Fruit fly (Drosophila melanogaster) whole organism, embryonic: Measurements from ENCODE around the gene CG6933.

Source experiments
- CG10565 ChIP-seq: fragments of 200-800 bp; sonication (Bioruptor generic); optimal IDR thresholded peaks from 3 replicates; lab custom pipeline; 2016; ENCODE audit warnings: missing biosample characterization, mild to moderate bottlenecking, missing genetic modification characterization
- CG10654 ChIP-seq: fragments of 200-800 bp; sonication (Bioruptor generic); optimal IDR thresholded peaks from 2 replicates; lab custom pipeline; 2016; ENCODE audit warnings: missing biosample characterization, missing genetic modification characterization
- CG11560 ChIP-seq: fragments of 200-800 bp; sonication (Bioruptor generic); IDR thresholded peaks from 3 replicates; pipeline ENCODE4 v1.3.6; 2022; ENCODE audit warnings: missing biosample characterization, missing genetic modification characterization
- CG12744 ChIP-seq: fragments of 200-800 bp; sonication (Bioruptor generic); optimal IDR thresholded peaks from 2 replicates; lab custom pipeline; 2016; ENCODE audit warnings: missing biosample characterization, missing genetic modification characterization
- CG12769 ChIP-seq: fragments of 200-800 bp; sonication (Bioruptor generic); optimal IDR thresholded peaks from 2 replicates; lab custom pipeline; 2019; ENCODE audit warnings: missing biosample characterization, mild to moderate bottlenecking, missing genetic modification characterization, moderate library complexity
- CG12942 ChIP-seq: fragments of 200-800 bp; sonication (Bioruptor generic); optimal IDR thresholded peaks from 3 replicates; lab custom pipeline; 2016; ENCODE audit warnings: missing biosample characterization, missing genetic modification characterization
- CG15514 ChIP-seq: fragments of 200-800 bp; sonication (Bioruptor generic); optimal IDR thresholded peaks from 3 replicates; lab custom pipeline; 2017; ENCODE audit warnings: missing biosample characterization, missing genetic modification characterization, mild to moderate bottlenecking, moderate library complexity, missing genetic modification reagents
- CG1602 ChIP-seq: fragments of 200-800 bp; sonication (Bioruptor generic); optimal IDR thresholded peaks from 3 replicates; lab custom pipeline; 2016; ENCODE audit warnings: missing biosample characterization, missing genetic modification characterization
- CG17328 ChIP-seq: fragments of 200-800 bp; sonication (Bioruptor generic); IDR thresholded peaks from 2 replicates; pipeline ENCODE4 v1.3.6; 2022; ENCODE audit warnings: missing biosample characterization, missing genetic modification characterization
- CG18599 ChIP-seq: fragments of 200-800 bp; sonication (Bioruptor generic); optimal IDR thresholded peaks from 3 replicates; lab custom pipeline; 2017; ENCODE audit warnings: missing biosample characterization, missing genetic modification characterization, mild to moderate bottlenecking, moderate library complexity, missing genetic modification reagents
- CG2678 ChIP-seq: fragments of 200-800 bp; sonication (Bioruptor generic); optimal IDR thresholded peaks from 3 replicates; lab custom pipeline; 2019; ENCODE audit warnings: missing biosample characterization, mild to moderate bottlenecking, missing genetic modification characterization, moderate library complexity
- CG31224 ChIP-seq: fragments of 200-800 bp; sonication (Bioruptor generic); IDR thresholded peaks from 2 replicates; pipeline ENCODE4 v1.3.6; 2022; ENCODE audit warnings: missing biosample characterization, missing genetic modification characterization
- CG3281 ChIP-seq: fragments of 200-800 bp; sonication (Bioruptor generic); optimal IDR thresholded peaks from 3 replicates; lab custom pipeline; 2017; ENCODE audit warnings: missing biosample characterization, mild to moderate bottlenecking, missing genetic modification characterization
- CG33557 ChIP-seq: fragments of 200-800 bp; sonication (Bioruptor generic); optimal IDR thresholded peaks from 2 replicates; lab custom pipeline; 2019; ENCODE audit warnings: missing biosample characterization, mild to moderate bottlenecking, missing genetic modification characterization, moderate library complexity
- CG4730 ChIP-seq: fragments of 200-800 bp; sonication (Bioruptor generic); IDR thresholded peaks from 2 replicates; pipeline ENCODE4 v1.3.6; 2022; ENCODE audit warnings: missing biosample characterization, missing genetic modification characterization
- CG4820 ChIP-seq: fragments of 200-800 bp; sonication (Bioruptor generic); optimal IDR thresholded peaks from 3 replicates; lab custom pipeline; 2016; ENCODE audit warnings: missing biosample characterization, missing genetic modification characterization
- CG7372 ChIP-seq: fragments of 200-800 bp; sonication (Bioruptor generic); IDR thresholded peaks from 2 replicates; pipeline ENCODE4 v1.3.6; 2022; ENCODE audit warnings: missing biosample characterization, missing genetic modification characterization
- CG8089 ChIP-seq: fragments of 200-800 bp; sonication (Bioruptor generic); optimal IDR thresholded peaks from 3 replicates; lab custom pipeline; 2016; ENCODE audit warnings: missing biosample characterization, missing genetic modification characterization
- CG9932 ChIP-seq: fragments of 200-800 bp; sonication (Bioruptor generic); IDR thresholded peaks from 2 replicates; pipeline ENCODE4 v1.3.6; 2022; ENCODE audit warnings: missing biosample characterization, missing genetic modification characterization
- Camta ChIP-seq: fragments of 200-800 bp; sonication (Bioruptor generic); optimal IDR thresholded peaks from 2 replicates; lab custom pipeline; 2016; ENCODE audit warnings: missing biosample characterization, missing genetic modification characterization
- Drgx ChIP-seq: fragments of 200-800 bp; sonication (Bioruptor generic); IDR thresholded peaks from 2 replicates; pipeline ENCODE4 v1.3.6; 2022; ENCODE audit warnings: missing biosample characterization, missing genetic modification characterization
- Gug ChIP-seq: fragments of 200-800 bp; sonication (Bioruptor generic); IDR thresholded peaks from 4 replicates; pipeline ENCODE4 v1.3.6; 2022; ENCODE audit warnings: missing biosample characterization, missing genetic modification characterization
- HLH3B ChIP-seq: fragments of 200-800 bp; sonication (Bioruptor generic); IDR thresholded peaks from 2 replicates; pipeline ENCODE4 v1.3.6; 2022; ENCODE audit warnings: missing biosample characterization, missing genetic modification characterization
- HmgZ ChIP-seq: fragments of 200-800 bp; sonication (Bioruptor generic); optimal IDR thresholded peaks from 2 replicates; lab custom pipeline; 2018; ENCODE audit warnings: missing biosample characterization, mild to moderate bottlenecking, missing genetic modification characterization
- Myb ChIP-seq: fragments of 200-800 bp; sonication (Bioruptor generic); optimal IDR thresholded peaks from 2 replicates; lab custom pipeline; 2016; ENCODE audit warnings: missing biosample characterization, missing genetic modification characterization
- Oaz ChIP-seq: fragments of 200-800 bp; sonication (Bioruptor generic); IDR thresholded peaks from 2 replicates; pipeline ENCODE4 v1.3.6; 2022; ENCODE audit warnings: missing biosample characterization, missing genetic modification characterization
- Opbp ChIP-seq: fragments of 200-800 bp; sonication (Bioruptor generic); IDR thresholded peaks from 3 replicates; pipeline ENCODE4 v1.3.6; 2022; ENCODE audit warnings: missing biosample characterization, missing genetic modification characterization; ENCODE audit not compliant: partially characterized antibody
- Sry-δ ChIP-seq: fragments of 200-800 bp; sonication (Bioruptor generic); optimal IDR thresholded peaks from 2 replicates; lab custom pipeline; 2016; ENCODE audit warnings: missing biosample characterization, missing genetic modification characterization
- Ssrp ChIP-seq: fragments of 200-800 bp; sonication (Bioruptor generic); optimal IDR thresholded peaks from 2 replicates; lab custom pipeline; 2018; ENCODE audit warnings: missing biosample characterization, mild to moderate bottlenecking, missing genetic modification characterization, moderate library complexity
- Xrp1 ChIP-seq: fragments of 200-800 bp; sonication (Bioruptor generic); IDR thresholded peaks from 2 replicates; pipeline ENCODE4 v1.3.6; 2022; ENCODE audit warnings: missing biosample characterization, missing genetic modification characterization
- ac ChIP-seq: fragments of 200-800 bp; sonication (Bioruptor generic); optimal IDR thresholded peaks from 3 replicates; lab custom pipeline; 2017; ENCODE audit warnings: missing biosample characterization, mild to moderate bottlenecking, missing genetic modification characterization
- al ChIP-seq: fragments of 200-800 bp; sonication (Bioruptor generic); IDR thresholded peaks from 2 replicates; pipeline ENCODE4 v1.3.6; 2022; ENCODE audit warnings: missing biosample characterization, missing genetic modification characterization
- ash1 ChIP-seq: fragments of 200-800 bp; sonication (Bioruptor generic); optimal IDR thresholded peaks from 2 replicates; lab custom pipeline; 2018; ENCODE audit warnings: missing biosample characterization, mild to moderate bottlenecking, missing genetic modification characterization
- az2 ChIP-seq: fragments of 200-800 bp; sonication (Bioruptor generic); optimal IDR thresholded peaks from 3 replicates; lab custom pipeline; 2016; ENCODE audit warnings: missing biosample characterization, missing genetic modification characterization
- croc ChIP-seq: fragments of 200-800 bp; sonication (Bioruptor generic); conservative IDR thresholded peaks from 3 replicates; pipeline ENCODE4 v1.3.6; 2022; ENCODE audit warnings: missing biosample characterization, missing genetic modification characterization
- crp ChIP-seq, 2 experiments: fragments of 200-800 bp; sonication (Bioruptor generic); optimal IDR thresholded peaks; 2 replicates in 1 of 2; 3 replicates in 1 of 2; lab custom pipeline; 2017; ENCODE audit warnings: missing biosample characterization in 2 of 2, missing genetic modification characterization in 2 of 2, mild to moderate bottlenecking in 1 of 2, moderate library complexity in 1 of 2
- dmrt11E ChIP-seq: fragments of 200-800 bp; sonication (Bioruptor generic); optimal IDR thresholded peaks from 3 replicates; lab custom pipeline; 2018; ENCODE audit warnings: missing biosample characterization, mild to moderate bottlenecking, missing genetic modification characterization, moderate library complexity
- eve ChIP-seq, 2 experiments: fragments of >200 bp; optimal IDR thresholded peaks; 2 replicates each; lab custom pipeline; 2017; ENCODE audit warnings: missing biosample characterization in 2 of 2, missing genetic modification characterization in 2 of 2
- fu2 ChIP-seq: fragments of 200-800 bp; sonication (Bioruptor generic); optimal IDR thresholded peaks from 2 replicates; lab custom pipeline; 2016; ENCODE audit warnings: missing biosample characterization, missing genetic modification characterization
- lola ChIP-seq, 3 experiments: fragments of >200 bp in 2 of 3; fragments of 200-800 bp in 1 of 3; sonication (Bioruptor generic) in 1 of 3; optimal IDR thresholded peaks; 2 replicates each; lab custom pipeline; 2017 to 2019; ENCODE audit warnings: missing biosample characterization in 3 of 3, missing genetic modification characterization in 3 of 3, mild to moderate bottlenecking in 1 of 3, moderate library complexity in 1 of 3
- luna ChIP-seq: fragments of 200-800 bp; sonication (Bioruptor generic); optimal IDR thresholded peaks from 2 replicates; lab custom pipeline; 2016; ENCODE audit warnings: missing biosample characterization, missing genetic modification characterization
- nau ChIP-seq: fragments of 200-800 bp; sonication (Bioruptor generic); optimal IDR thresholded peaks from 3 replicates; lab custom pipeline; 2017; ENCODE audit warnings: missing biosample characterization, mild to moderate bottlenecking, missing genetic modification characterization, missing genetic modification reagents
- org-1 ChIP-seq: fragments of 200-800 bp; sonication (Bioruptor generic); optimal IDR thresholded peaks from 2 replicates; lab custom pipeline; 2017; ENCODE audit warnings: missing biosample characterization, missing genetic modification characterization
- pum ChIP-seq: fragments of 200-800 bp; sonication (Bioruptor generic); optimal IDR thresholded peaks from 2 replicates; lab custom pipeline; 2016; ENCODE audit warnings: missing biosample characterization, missing genetic modification characterization
- ranshi ChIP-seq: fragments of 200-800 bp; sonication (Bioruptor generic); IDR thresholded peaks from 2 replicates; pipeline ENCODE4 v1.3.6; 2022; ENCODE audit warnings: missing biosample characterization, missing genetic modification characterization
- so ChIP-seq: fragments of 200-800 bp; sonication (Bioruptor generic); IDR thresholded peaks from 3 replicates; pipeline ENCODE4 v1.3.6; 2022; ENCODE audit warnings: missing biosample characterization, missing genetic modification characterization
- stc ChIP-seq: fragments of 200-800 bp; sonication (Bioruptor generic); IDR thresholded peaks from 2 replicates; pipeline ENCODE4 v1.3.6; 2022; ENCODE audit warnings: missing biosample characterization, missing genetic modification characterization
- zen ChIP-seq: fragments of 200-800 bp; sonication (Bioruptor generic); optimal IDR thresholded peaks from 3 replicates; lab custom pipeline; 2018; ENCODE audit warnings: missing biosample characterization, mild to moderate bottlenecking, missing genetic modification characterization, moderate library complexity
- zfh2 ChIP-seq: fragments of 200-800 bp; sonication (Bioruptor generic); optimal IDR thresholded peaks from 2 replicates; lab custom pipeline; 2016; ENCODE audit warnings: missing biosample characterization, missing genetic modification characterization

CG6933 gene

dm6 chr3L:20183345-20184088, 36.7 kb downstream of the CG6933 start (continued):
- TF ChIP-seq Ssrp (tag; lab: Kevin White, UChicago) = peak; percentile 54
- peak; percentile 33; the same call in 2 of the 4 replicates for TF ChIP-seq Gug (GFP tag; lab: Robert Waterston, UW)
- 0 out of 2 replicates have a peak, but pooled peaks have one; percentile 13 for TF ChIP-seq stc
- TF ChIP-seq CG4730 (GFP tag; lab: Robert Waterston, UW) = no peak
- peak; percentile 35; the same call in 1 of the 2 replicates for TF ChIP-seq ranshi
- peak; percentile 24 for TF ChIP-seq Camta
- peak; percentile 68 for TF ChIP-seq CG2678
- TF ChIP-seq luna = no peak
- no peak for TF ChIP-seq CG10565 (GFP tag; lab: Kevin White, UChicago)
- TF ChIP-seq crp (GFP tag; optimal IDR thresholded peaks at IDR 0.05; lab: Kevin White, UChicago) = no peak
- peak; percentile 42 for TF ChIP-seq dmrt11E (tag; lab: Kevin White, UChicago)
- TF ChIP-seq HLH3B (GFP tag; lab: Robert Waterston, UW) = peak; percentile 42; the same call in 1 of the 2 replicates
- TF ChIP-seq CG15514 (GFP tag; lab: Kevin White, UChicago) = peak; percentile 21
- peak; percentile 13 for TF ChIP-seq CG8089
- TF ChIP-seq Drgx (GFP tag; lab: Robert Waterston, UW) = peak; percentile 56
- TF ChIP-seq zen (tag; lab: Kevin White, UChicago) = peak; percentile 20
- peak; percentile 33 for TF ChIP-seq zfh2 (GFP tag; lab: Kevin White, UChicago)
- peak; percentile 47 for TF ChIP-seq nau (GFP tag; lab: Kevin White, UChicago)
- TF ChIP-seq org-1 (GFP tag; lab: Kevin White, UChicago) = peak; percentile 33
- TF ChIP-seq CG31224 (GFP tag; lab: Robert Waterston, UW) = 0 out of 2 replicates have a peak, but pooled peaks have one; percentile 5
- no peak for TF ChIP-seq croc (GFP tag; lab: Robert Waterston, UW)
- TF ChIP-seq CG10654 (GFP tag; lab: Kevin White, UChicago) = peak; percentile 50
- peak in 2 of 3 experiments; percentile 23 to 49 for TF ChIP-seq lola (GFP tag; optimal IDR thresholded peaks at IDR 0.05; lab: Kevin White, UChicago)
- TF ChIP-seq Xrp1 (GFP tag; lab: Robert Waterston, UW) = peak; percentile 45; the same call in 1 of the 2 replicates
- no peak for TF ChIP-seq pum (GFP tag; lab: Kevin White, UChicago)
- no peak for TF ChIP-seq ash1 (GFP tag; lab: Kevin White, UChicago)
- no peak for TF ChIP-seq Myb (GFP tag; lab: Kevin White, UChicago)
- TF ChIP-seq HmgZ = no peak
- TF ChIP-seq CG11560 = 0 out of 3 replicates have a peak, but pooled peaks have one; percentile 44
- TF ChIP-seq CG12942 (GFP tag; lab: Kevin White, UChicago) = peak; percentile 14
- no peak for TF ChIP-seq Opbp (GFP tag; lab: Robert Waterston, UW)
- TF ChIP-seq CG3281 (GFP tag; lab: Kevin White, UChicago) = peak; percentile 59
- TF ChIP-seq CG12744 = no peak
- no peak for TF ChIP-seq Oaz
- 0 out of 3 replicates have a peak, but pooled peaks have one; percentile 18 for TF ChIP-seq so (GFP tag; lab: Robert Waterston, UW)
- peak; percentile 22 for TF ChIP-seq az2 (GFP tag; lab: Kevin White, UChicago)
- TF ChIP-seq fu2 (GFP tag; lab: Kevin White, UChicago) = peak; percentile 2
- TF ChIP-seq CG12769 (tag; lab: Kevin White, UChicago) = no peak
- TF ChIP-seq CG1602 = peak; percentile 34
- no peak for TF ChIP-seq CG7372 (GFP tag; lab: Robert Waterston, UW)
- TF ChIP-seq Sry-δ (GFP tag; lab: Kevin White, UChicago) = peak; percentile 7
- TF ChIP-seq ac (GFP tag; lab: Kevin White, UChicago) = no peak
- TF ChIP-seq CG17328 (GFP tag; lab: Robert Waterston, UW) = 0 out of 2 replicates have a peak, but pooled peaks have one; percentile 19
- peak in 1 of 2 experiments; percentile 60 for TF ChIP-seq eve (GFP tag; optimal IDR thresholded peaks at IDR 0.05; lab: Kevin White, UChicago)
- TF ChIP-seq al = peak; percentile 51
- peak; percentile 2 for TF ChIP-seq CG4820 (GFP tag; lab: Kevin White, UChicago)
- peak; percentile 56; the same call in 1 of the 2 replicates for TF ChIP-seq CG9932
- TF ChIP-seq CG18599 (GFP tag; lab: Kevin White, UChicago) = peak; percentile 68
- TF ChIP-seq CG33557 = no peak
